Fruit fly (Drosophila melanogaster): ENCODE results near the gene drd.

drd gene

DNA sequence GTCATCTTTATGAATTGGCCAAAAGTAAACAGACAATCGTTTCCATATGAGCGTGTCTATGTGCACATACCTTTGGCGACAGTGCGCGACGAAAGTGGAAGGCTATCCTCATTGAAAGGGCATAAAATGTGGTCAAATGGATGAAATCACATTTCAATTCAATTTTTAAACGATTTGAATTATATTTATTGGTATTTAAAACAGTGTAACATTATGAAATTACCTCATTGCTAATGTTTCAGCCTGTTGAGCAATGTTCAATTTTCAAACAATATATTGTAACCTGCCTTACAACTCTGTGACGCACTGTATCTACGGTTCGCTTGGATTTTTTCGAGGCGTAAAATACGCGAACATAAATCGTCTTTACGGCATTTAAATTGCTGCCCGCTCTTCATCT, 5.4 kb upstream of the drd start (continued):
- TF ChIP-seq CG3919 (GFP tag; optimal IDR thresholded peaks at IDR 0.05) (no peak), CG9139 (GFP tag; optimal IDR thresholded peaks at IDR 0.05) (no peak), CG32006 (GFP tag; optimal IDR thresholded peaks at IDR 0.05) (peak; percentile 51), fkh (GFP tag; optimal IDR thresholded peaks at IDR 0.05) (peak; percentile 14), spab (GFP tag; optimal IDR thresholded peaks at IDR 0.05) (no peak), Lpt (GFP tag; optimal IDR thresholded peaks at IDR 0.05) (no peak), Eip75B (GFP tag; optimal IDR thresholded peaks at IDR 0.05) (no peak), CG6163 (GFP tag; IDR thresholded peaks at IDR 0.05) (no peak)

DNA sequence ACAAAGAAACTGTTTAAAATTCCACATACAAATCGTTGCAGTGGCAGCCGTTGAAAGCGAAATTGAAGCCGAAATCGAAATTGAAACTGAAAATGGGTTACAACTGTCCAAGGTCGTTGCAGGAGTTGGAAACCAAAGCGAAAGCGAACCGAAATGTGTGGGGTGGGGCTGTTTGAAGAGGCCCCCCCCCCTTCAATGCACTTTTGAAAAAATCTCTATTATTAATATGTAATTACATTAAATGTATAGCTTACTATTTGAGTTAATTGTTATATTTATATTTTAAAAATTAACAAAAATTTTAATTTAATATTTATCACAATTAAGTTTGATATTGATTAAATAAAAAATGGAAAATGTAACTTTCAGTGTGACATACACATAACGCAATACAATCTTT, 3.8 kb upstream of the drd start:
- TF ChIP-seq Hr38 (GFP tag; optimal IDR thresholded peaks at IDR 0.05), result no peak
- no peak for TF ChIP-seq Lpt (GFP tag; optimal IDR thresholded peaks at IDR 0.05)
- no peak for TF ChIP-seq dac (GFP tag; optimal IDR thresholded peaks at IDR 0.05)
- TF ChIP-seq fd85E (GFP tag; optimal IDR thresholded peaks at IDR 0.05), result no peak
- TF ChIP-seq CG6163 (GFP tag; IDR thresholded peaks at IDR 0.05), result no peak
- TF ChIP-seq CG7368 (GFP tag; optimal IDR thresholded peaks at IDR 0.05), result no peak
- no peak for TF ChIP-seq CG9139 (GFP tag; optimal IDR thresholded peaks at IDR 0.05)
- no peak for TF ChIP-seq OdsH (GFP tag; optimal IDR thresholded peaks at IDR 0.05)
- no peak for TF ChIP-seq CG4318 (GFP tag; optimal IDR thresholded peaks at IDR 0.05)
- TF ChIP-seq eg (GFP tag; IDR thresholded peaks at IDR 0.05), result no peak
- no peak for TF ChIP-seq fkh (GFP tag; optimal IDR thresholded peaks at IDR 0.05)
- no peak for TF ChIP-seq CG8119 (GFP tag; IDR thresholded peaks at IDR 0.05)
- no peak for TF ChIP-seq CG11902 (GFP tag; optimal IDR thresholded peaks at IDR 0.05)
- TF ChIP-seq pdm3 (GFP tag; optimal IDR thresholded peaks at IDR 0.05), result no peak
- TF ChIP-seq Smox (GFP tag; optimal IDR thresholded peaks at IDR 0.05), result no peak
- no peak for TF ChIP-seq Eip75B (GFP tag; optimal IDR thresholded peaks at IDR 0.05)

- TF ChIP-seq pdm3 (GFP tag; optimal IDR thresholded peaks at IDR 0.05) (no peak), achi (GFP tag; optimal IDR thresholded peaks at IDR 0.05) (peak; percentile 4), lz (GFP tag; optimal IDR thresholded peaks at IDR 0.05) (no peak), CG10669 (GFP tag; optimal IDR thresholded peaks at IDR 0.05) (no peak), CG6792 (GFP tag; optimal IDR thresholded peaks at IDR 0.05) (no peak), CG6854 (GFP tag; optimal IDR thresholded peaks at IDR 0.05) (no peak), Smox (GFP tag; optimal IDR thresholded peaks at IDR 0.05) (no peak), Sox14 (GFP tag; optimal IDR thresholded peaks at IDR 0.05) (no peak), net (GFP tag; optimal IDR thresholded peaks at IDR 0.05) (peak; percentile 23), fd59A (GFP tag; optimal IDR thresholded peaks at IDR 0.05) (no peak), CG6276 (GFP tag; optimal IDR thresholded peaks at IDR 0.05) (peak; percentile 72), Eip75B (GFP tag; optimal IDR thresholded peaks at IDR 0.05) (no peak), Met (GFP tag; optimal IDR thresholded peaks at IDR 0.05) (no peak), Gug (GFP tag; IDR thresholded peaks at IDR 0.05) (peak; percentile 47; the same call in 1 of the 2 replicates), CG9139 (GFP tag; optimal IDR thresholded peaks at IDR 0.05) (no peak), CG3032 (tag; optimal IDR thresholded peaks at IDR 0.05) (peak; percentile 49), OdsH (GFP tag; optimal IDR thresholded peaks at IDR 0.05) (peak; percentile 23), cyc (GFP tag; optimal IDR thresholded peaks at IDR 0.05) (no peak), Eip78C (GFP tag) (peak; percentile 29), CG4318 (GFP tag; optimal IDR thresholded peaks at IDR 0.05) (peak; percentile 58), CG8319 (GFP tag; optimal IDR thresholded peaks at IDR 0.05) (no peak), fkh (GFP tag; optimal IDR thresholded peaks at IDR 0.05) (no peak), CG6808 (GFP tag; optimal IDR thresholded peaks at IDR 0.05) (peak; percentile 27), CG8119 (GFP tag; IDR thresholded peaks at IDR 0.05) (peak; percentile 59; the same call in 2 of the 3 replicates), CG11294 (GFP tag; IDR thresholded peaks at IDR 0.05) (no peak), topi (GFP tag; optimal IDR thresholded peaks at IDR 0.05) (no peak), Eip93F (GFP tag; optimal IDR thresholded peaks at IDR 0.05) (no peak), salr (GFP tag; optimal IDR thresholded peaks at IDR 0.05) (peak in 1 of 2 experiments; percentile 75), fd85E (GFP tag; optimal IDR thresholded peaks at IDR 0.05) (no peak), svp (GFP tag) (no peak), Sox15 (GFP tag; optimal IDR thresholded peaks at IDR 0.05) (no peak), acj6 (GFP tag; optimal IDR thresholded peaks at IDR 0.05) (peak; percentile 7), CG8632 (GFP tag; optimal IDR thresholded peaks at IDR 0.05) (no peak), Hr39 (GFP tag; optimal IDR thresholded peaks at IDR 0.05) (no peak), eg (GFP tag; IDR thresholded peaks at IDR 0.05) (peak; percentile 64), CG16779 (tag; optimal IDR thresholded peaks at IDR 0.05) (no peak), CG10631 (GFP tag; optimal IDR thresholded peaks at IDR 0.05) (peak; percentile 42), CG1621 (tag; optimal IDR thresholded peaks at IDR 0.05) (no peak)
Observed at dm6 chrX:15123418-15123994, 2.0 kb upstream of the drd start.
